Worm (Caenorhabditis elegans): ENCODE measurements around the gene F42G4.6.

DNA sequence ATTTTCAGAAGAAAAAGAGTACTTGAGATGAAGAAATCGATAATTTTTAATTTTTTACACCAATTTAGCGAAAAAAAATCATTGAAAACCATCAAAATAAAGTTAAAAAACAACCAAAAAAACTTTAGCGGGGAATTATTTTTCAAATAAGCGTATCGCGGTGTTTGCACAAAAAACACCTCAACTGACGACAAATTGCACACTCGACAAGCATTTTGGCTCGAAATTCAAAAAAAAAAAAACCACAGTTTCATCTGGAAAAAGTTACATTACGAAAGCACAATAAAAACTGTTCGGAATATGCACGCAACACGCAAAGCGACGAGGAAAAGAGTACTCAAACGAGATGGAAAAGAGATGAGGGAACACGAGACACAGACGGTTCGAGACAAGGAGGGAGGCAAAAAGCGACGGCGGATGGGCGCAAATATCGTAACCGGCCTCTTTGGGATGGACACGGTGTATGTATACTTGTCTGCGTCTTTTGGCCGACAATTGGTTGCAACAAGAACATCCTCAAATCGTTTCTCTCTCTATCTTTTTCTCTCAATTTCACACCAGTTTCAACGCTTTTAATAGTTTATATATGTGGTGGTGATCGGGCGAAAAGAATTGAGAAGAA, 48.5 kb upstream of the F42G4.6 start:
- TF ChIP-seq nhr-237 (tag; optimal IDR thresholded peaks at IDR 0.05) (no peak), unc-39 (tag; optimal IDR thresholded peaks at IDR 0.05) (no peak), ceh-82 (tag; optimal IDR thresholded peaks at IDR 0.05) (no peak), zag-1 (tag; optimal IDR thresholded peaks at IDR 0.05) (no peak), lsy-2 (tag; optimal IDR thresholded peaks at IDR 0.05) (peak in 1 of 2 experiments; percentile 65), fos-1 (tag; optimal IDR thresholded peaks at IDR 0.05) (peak; percentile 66), skn-1 (tag; optimal IDR thresholded peaks at IDR 0.05) (peak; percentile 20), elt-3 (tag; optimal IDR thresholded peaks at IDR 0.05) (no peak), ztf-11 (tag; optimal IDR thresholded peaks at IDR 0.05) (no peak)

Data from whole organism, L2 larva.